Worm (Caenorhabditis elegans) whole organism, L2 larva: ENCODE data around the gene srg-24.

Experiments used
- elt-1 ChIP-seq: fragments of 150-350 bp; optimal IDR thresholded peaks from 2 replicates; lab custom pipeline; 2014; ENCODE audit warnings: missing biosample characterization, missing genetic modification characterization
- lin-11 ChIP-seq: fragments of 150-350 bp; sonication (generic microtip); optimal IDR thresholded peaks from 2 replicates; lab custom pipeline; 2014; ENCODE audit warnings: missing biosample characterization, missing genetic modification characterization, inconsistent platforms, mixed read lengths
- mbf-1 ChIP-seq: sonication (generic microtip); optimal IDR thresholded peaks from 2 replicates; lab custom pipeline; 2017; ENCODE audit warnings: missing biosample characterization, missing genetic modification characterization
- nhr-12 ChIP-seq: fragments of 150-350 bp; optimal IDR thresholded peaks from 2 replicates; lab custom pipeline; 2014; ENCODE audit warnings: missing biosample characterization, missing genetic modification characterization
- nhr-6 ChIP-seq: fragments of 150-350 bp; optimal IDR thresholded peaks from 2 replicates; lab custom pipeline; 2014; ENCODE audit warnings: missing biosample characterization, missing genetic modification characterization
- unc-62 ChIP-seq: fragments of 150-350 bp; optimal IDR thresholded peaks from 2 replicates; lab custom pipeline; 2014; ENCODE audit warnings: missing biosample characterization, missing genetic modification reagents, missing genetic modification characterization
- ztf-1 ChIP-seq: fragments of 200-800 bp; sonication (Bioruptor generic); conservative IDR thresholded peaks from 2 replicates; pipeline ENCODE4 v1.3.6; 2022; ENCODE audit warnings: missing genetic modification characterization, missing compliant biosample characterization

srg-24 gene

DNA sequence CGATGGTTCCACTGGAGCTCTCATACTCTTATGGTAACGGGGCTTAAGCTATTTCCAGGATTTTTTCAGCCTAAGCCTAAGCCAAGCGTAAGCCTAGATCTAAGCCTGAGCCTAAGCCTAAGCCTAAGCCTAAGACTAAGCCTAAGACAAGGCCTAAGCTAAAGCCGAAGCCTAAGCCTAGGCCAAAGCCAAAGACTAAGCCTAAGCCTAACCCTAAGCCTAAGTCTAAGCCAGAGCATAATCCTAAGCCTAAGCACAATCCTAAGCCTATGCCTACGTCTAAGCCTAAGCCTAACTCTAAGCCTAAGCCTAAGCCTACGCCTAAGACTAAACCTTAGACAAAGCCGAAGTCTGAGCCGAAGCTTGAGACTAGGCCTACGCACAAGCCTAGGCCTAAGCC is 51.5 kb downstream of the srg-24 start:
- no peak for TF ChIP-seq nhr-12 (tag; lab: Kevin White, UChicago)
- TF ChIP-seq elt-1, result no peak
- TF ChIP-seq unc-62 (GFP tag; lab: Kevin White, UChicago), result no peak
- no peak for TF ChIP-seq ztf-1 (GFP tag; lab: Robert Waterston, UW)
- no peak for TF ChIP-seq mbf-1
- TF ChIP-seq nhr-6, result no peak
- no peak for TF ChIP-seq lin-11 (tag; lab: Kevin White, UChicago)
